Worm (Caenorhabditis elegans) whole organism, mixed stage, embryonic: ENCODE results near the gene cebp-1.

ENCODE experiments used
- ces-1 ChIP-seq: fragments of 150-350 bp; optimal IDR thresholded peaks from 2 replicates; lab custom pipeline; 2014; ENCODE audit warnings: missing biosample characterization, missing genetic modification reagents, missing genetic modification characterization
- elt-1 ChIP-seq: sonication (generic microtip); optimal IDR thresholded peaks from 2 replicates; lab custom pipeline; 2017; ENCODE audit warnings: missing genetic modification characterization, mild to moderate bottlenecking, missing compliant biosample characterization, antibody characterized with exemption, moderate library complexity, borderline replicate concordance; ENCODE audit not compliant: insufficient read depth
- unc-39 ChIP-seq: fragments of 150-350 bp; optimal IDR thresholded peaks from 2 replicates; lab custom pipeline; 2014; ENCODE audit warnings: missing biosample characterization, missing genetic modification characterization

DNA sequence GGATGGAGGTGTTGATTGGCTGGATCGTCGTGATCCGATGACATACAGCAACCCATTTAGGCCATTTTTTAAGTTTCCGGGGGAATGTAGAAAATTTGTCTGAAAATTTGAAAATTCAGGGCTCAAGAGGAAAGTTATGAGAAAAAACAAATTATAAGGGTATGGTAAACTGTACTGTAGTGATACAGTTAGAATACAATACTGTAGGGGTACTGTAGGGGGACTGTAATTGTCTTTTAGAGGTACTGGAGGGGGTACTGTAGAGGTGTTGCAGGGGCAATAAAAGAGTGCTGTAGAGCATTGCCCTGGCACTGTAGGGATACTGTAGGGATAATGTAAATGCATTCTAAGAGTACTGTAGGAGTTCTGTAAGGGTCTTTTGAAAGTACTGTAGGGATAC, 11.0 kb upstream of the cebp-1 start, which contains the start of gene D1005.6:
- TF ChIP-seq elt-1 (tag; lab: Kevin White, UChicago) = no peak
- no peak for TF ChIP-seq unc-39
- TF ChIP-seq ces-1 = no peak
